Worm (Caenorhabditis elegans): ENCODE results near the gene sru-19.

DNA sequence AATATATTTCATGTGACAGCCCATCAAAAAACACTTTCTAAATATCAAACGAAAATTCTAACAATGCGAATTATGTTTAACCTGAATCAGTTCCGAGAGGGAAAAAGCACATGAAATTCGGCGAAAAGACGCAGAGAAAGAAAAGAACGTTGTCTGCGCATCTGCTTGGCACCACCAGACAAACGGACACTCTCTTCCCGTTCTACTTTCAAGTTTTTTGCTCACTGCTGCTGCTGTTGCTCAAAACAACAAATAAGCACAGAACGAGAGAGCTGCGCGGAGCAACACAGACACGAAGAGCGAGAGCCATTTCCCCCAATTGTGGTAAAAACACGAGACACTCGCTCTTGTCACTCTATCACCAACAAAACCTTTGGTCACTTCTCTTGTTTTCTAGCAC lies 33.5 kb upstream of the sru-19 start:
- TF ChIP-seq ref-2 (tag; optimal IDR thresholded peaks at IDR 0.05): no peak
- no peak for TF ChIP-seq ama-1 (optimal IDR thresholded peaks at IDR 0.05)
- no peak for TF ChIP-seq T23F11.4 (GFP tag; optimal IDR thresholded peaks at IDR 0.05)
- no peak for TF ChIP-seq hlh-13 (GFP tag; optimal IDR thresholded peaks at IDR 0.05)
- TF ChIP-seq unc-86 (tag; optimal IDR thresholded peaks at IDR 0.05): no peak
- TF ChIP-seq pqm-1 (tag; optimal IDR thresholded peaks at IDR 0.05): no peak
- TF ChIP-seq ahr-1 (tag; optimal IDR thresholded peaks at IDR 0.05): no peak
